Fruit fly (Drosophila melanogaster): ENCODE measurements around the gene NitFhit.

- no peak for TF ChIP-seq Pif1B (GFP tag; optimal IDR thresholded peaks at IDR 0.05)
- peak; percentile 68 for TF ChIP-seq CG17806 (tag; optimal IDR thresholded peaks at IDR 0.05)
- TF ChIP-seq CG4496 (GFP tag; IDR thresholded peaks at IDR 0.05): peak; percentile 73; the same call in 2 of the 3 replicates
Measured at dm6 chr3L:223019-223902, 19.7 kb downstream of the NitFhit start, which contains the start of the genes pyx and CG33229.
